Fruit fly (Drosophila melanogaster): ENCODE results near the gene SNCF.

Gene SNCF

dm6 chr3L:13406873-13407272, 28.5 kb downstream of the SNCF start:
- TF ChIP-seq CG8478 (optimal IDR thresholded peaks at IDR 0.05) (no peak), CTCF (optimal IDR thresholded peaks at IDR 0.05) (no peak)

DNA sequence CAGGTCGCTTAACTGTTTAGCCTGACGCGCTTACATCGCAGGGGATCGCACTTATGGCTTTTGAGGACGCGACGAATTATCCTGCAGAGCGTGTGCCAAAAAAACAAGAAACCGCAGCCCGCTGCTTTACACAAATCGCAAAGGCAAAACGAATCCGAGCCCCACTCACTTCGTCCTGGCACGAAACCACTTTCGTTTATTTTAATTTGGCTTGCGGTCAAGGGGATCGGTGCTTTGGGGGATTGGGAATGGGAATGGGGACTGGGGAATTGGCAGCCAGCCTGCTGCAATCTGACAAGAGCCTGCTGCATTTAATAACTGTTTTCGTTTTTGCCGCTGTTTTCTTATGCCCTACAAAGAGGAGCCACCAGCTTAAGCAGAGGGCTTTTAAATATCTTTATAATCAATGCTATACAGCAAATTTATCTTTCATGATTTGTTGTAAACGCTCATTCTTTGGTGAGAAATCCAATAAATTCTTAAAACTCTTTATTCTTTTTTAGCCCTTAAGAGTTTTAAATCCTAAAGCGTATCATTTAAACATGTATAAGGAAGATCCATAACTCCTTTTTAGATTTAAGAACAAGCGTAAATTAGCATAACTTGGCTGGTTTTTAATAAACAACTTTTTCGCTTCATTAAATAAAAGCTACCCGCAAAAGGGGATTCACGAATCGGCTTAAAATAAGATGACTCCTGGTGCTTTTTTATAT, 31.6 kb downstream of the SNCF start:
- TF ChIP-seq CG8478 (optimal IDR thresholded peaks at IDR 0.05), result no peak

- peak; percentile 81 to 96 for TF ChIP-seq CTCF (optimal IDR thresholded peaks at IDR 0.05)
- no peak for TF ChIP-seq CG8478 (optimal IDR thresholded peaks at IDR 0.05)
Measured at dm6 chr3L:13410999-13411398, 32.6 kb downstream of the SNCF start.

- no peak for TF ChIP-seq CG8478 (optimal IDR thresholded peaks at IDR 0.05)
- TF ChIP-seq CTCF (optimal IDR thresholded peaks at IDR 0.05), result no peak
Measured at dm6 chr3L:13412200-13412885, 34.0 kb downstream of the SNCF start, which contains the start of the genes CG10222 and flr. Gene CG10222 (minus strand): TSS chr3L:13412453. Gene flr (plus strand): TSS chr3L:13412843.

DNA sequence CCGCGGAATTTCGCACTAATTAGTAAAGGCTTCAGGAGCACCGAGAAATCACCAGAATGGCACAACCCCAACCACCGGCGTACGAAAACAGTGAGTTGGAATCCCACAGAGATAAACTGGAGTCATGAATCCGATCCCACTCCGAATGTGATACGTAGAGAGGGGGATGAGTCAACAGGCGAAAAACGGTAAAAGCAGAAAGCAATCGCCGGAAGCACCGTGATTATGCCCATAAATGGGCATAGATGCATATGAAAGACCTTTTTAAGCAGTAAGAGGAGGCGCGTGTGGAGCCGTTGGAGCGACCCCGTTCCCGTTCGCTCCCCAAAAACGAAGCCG, 34.5 kb downstream of the SNCF start:
- TF ChIP-seq CG8478 (optimal IDR thresholded peaks at IDR 0.05) (no peak), CTCF (optimal IDR thresholded peaks at IDR 0.05) (no peak)

DNA sequence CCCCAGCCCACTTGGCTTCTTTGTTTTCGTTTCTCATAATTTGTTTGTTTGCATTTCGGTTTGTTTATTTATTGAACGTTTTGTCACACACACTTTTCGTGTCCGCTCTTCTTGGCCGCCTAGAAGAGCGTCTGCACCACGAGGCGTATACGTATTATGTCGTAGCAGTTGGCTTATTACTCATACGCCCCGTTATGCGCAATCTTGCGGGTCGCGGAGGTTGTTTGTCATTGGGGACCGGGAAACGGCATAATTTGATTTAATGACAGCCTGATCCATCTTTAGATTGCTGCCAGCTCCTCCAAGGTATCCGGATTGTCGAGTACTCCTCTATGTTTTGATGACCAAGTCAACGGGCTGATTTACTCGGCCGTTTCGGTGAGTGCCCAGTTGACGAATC, 41.8 kb downstream of the SNCF start:
- TF ChIP-seq CG8478 (optimal IDR thresholded peaks at IDR 0.05) (no peak), CTCF (optimal IDR thresholded peaks at IDR 0.05) (no peak)

DNA sequence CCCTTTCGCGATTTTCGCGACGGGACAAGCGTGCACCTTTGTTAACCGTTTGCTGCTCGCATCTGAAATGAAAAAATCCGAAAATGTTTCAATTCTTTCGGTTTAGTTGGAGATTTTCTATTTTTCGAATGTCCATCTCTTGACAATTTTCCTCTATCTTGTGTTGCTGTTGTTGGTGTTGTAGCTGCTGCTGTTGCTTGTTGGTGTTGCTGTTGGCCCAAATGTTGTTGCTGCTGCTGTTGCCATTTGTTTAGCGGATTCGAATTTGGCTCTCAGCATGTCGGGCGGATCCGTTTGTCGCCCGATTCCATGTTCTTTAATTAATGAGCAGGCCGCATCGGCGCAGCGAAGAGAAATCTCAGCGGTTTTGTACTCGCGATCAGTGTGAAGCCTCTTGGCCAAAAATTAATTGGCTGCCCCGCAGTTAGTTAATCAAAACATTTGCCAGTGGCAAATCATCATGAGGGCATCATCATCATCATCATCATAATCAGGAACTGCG, 44.0 kb downstream of the SNCF start, which contains the start of gene CG32121:
CG32121 (minus strand) TSS at position 51 of the 502 bp plus-strand sequence.
- TF ChIP-seq CG8478 (optimal IDR thresholded peaks at IDR 0.05) (no peak), CTCF (optimal IDR thresholded peaks at IDR 0.05) (no peak)

- TF ChIP-seq CTCF (optimal IDR thresholded peaks at IDR 0.05) (no peak), CG8478 (optimal IDR thresholded peaks at IDR 0.05) (no peak)
Measured at dm6 chr3L:13424068-13424467, 45.7 kb downstream of the SNCF start, which contains the start of gene CG33263. Gene CG33263 (minus strand): TSS chr3L:13424168.

DNA sequence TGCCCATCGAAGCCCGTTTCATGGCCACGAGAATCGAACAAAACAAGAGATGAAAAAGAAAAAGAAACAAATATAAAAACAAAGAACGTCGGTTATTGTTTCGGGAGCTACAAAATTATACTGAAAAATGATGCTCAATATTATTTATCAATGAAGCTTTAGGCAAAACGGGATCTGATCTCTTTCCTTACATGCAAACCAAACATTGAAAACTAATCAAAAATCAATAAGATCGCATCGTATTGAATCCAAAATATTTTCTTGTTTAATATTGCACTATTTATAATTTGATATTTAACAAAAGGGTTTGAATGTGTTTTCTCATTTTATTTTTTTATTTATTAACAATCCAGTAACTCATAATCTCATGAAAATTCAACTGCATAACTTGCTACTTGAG, 47.2 kb downstream of the SNCF start, which contains the start of gene CG14106:
CG14106 (minus strand) TSS at position 101 of the 400 bp plus-strand sequence.
- TF ChIP-seq CG8478 (optimal IDR thresholded peaks at IDR 0.05), result no peak
- TF ChIP-seq CTCF (optimal IDR thresholded peaks at IDR 0.05), result no peak

dm6 chr3L:13426573-13426972, 48.2 kb downstream of the SNCF start, which contains the start of gene CG14105:
Gene CG14105 (minus strand): TSS chr3L:13426673.
- TF ChIP-seq CG8478 (optimal IDR thresholded peaks at IDR 0.05) (no peak), CTCF (optimal IDR thresholded peaks at IDR 0.05) (no peak)
